3 worm cellular contexts compared by ENCODE assay signal in genomic region chrV:5426337-5426736, ce11.
TF ChIP-seq lines count a peak whose summit lies in the region.

No protein-coding gene starts in this region.

TF ChIP-seq in whole organism, L1 larva, 84 proteins besides CTCF, POLR2A, EP300 and RAD21:
- TF ChIP-seq mef-2 (tag; optimal IDR thresholded peaks at IDR 0.05; lab: Kevin White, UChicago) (no peak), nhr-28 (tag; optimal IDR thresholded peaks at IDR 0.05; lab: Kevin White, UChicago) (no peak), snpc-4 (tag; optimal IDR thresholded peaks at IDR 0.05; lab: Kevin White, UChicago) (no peak), efl-1 (optimal IDR thresholded peaks at IDR 0.05; lab: Kevin White, UChicago) (no peak), efl-1 (GFP tag; optimal IDR thresholded peaks at IDR 0.05 in 1 of 2; lab: Kevin White, UChicago) (peak in 1 of 2 experiments; percentile 49), F16B12.6 (tag; optimal IDR thresholded peaks at IDR 0.05; lab: Kevin White, UChicago) (no peak), swsn-7 (tag; optimal IDR thresholded peaks at IDR 0.05; lab: Kevin White, UChicago) (no peak), elt-2 (tag; optimal IDR thresholded peaks at IDR 0.05; lab: Kevin White, UChicago) (no peak), nhr-85 (tag; lab: Kevin White, UChicago) (peak; percentile 85), mep-1 (tag; optimal IDR thresholded peaks at IDR 0.05; lab: Kevin White, UChicago) (no peak), nhr-20 (tag; optimal IDR thresholded peaks at IDR 0.05; lab: Kevin White, UChicago) (no peak), nhr-71 (tag; optimal IDR thresholded peaks at IDR 0.05; lab: Kevin White, UChicago) (peak; percentile 15), lin-14 (GFP tag; optimal IDR thresholded peaks at IDR 0.05; lab: Kevin White, UChicago) (peak; percentile 37), dpl-1 (GFP tag; optimal IDR thresholded peaks at IDR 0.05; lab: Kevin White, UChicago) (no peak), mdl-1 (tag; optimal IDR thresholded peaks at IDR 0.05; lab: Kevin White, UChicago) (no peak), ets-5 (GFP tag; IDR thresholded peaks at IDR 0.05; lab: Robert Waterston, UW) (no peak)

TF ChIP-seq in whole organism, L2 larva, 48 proteins besides CTCF, POLR2A, EP300 and RAD21:
- TF ChIP-seq alr-1 (tag; optimal IDR thresholded peaks at IDR 0.05; lab: Kevin White, UChicago) (no peak), nhr-23 (tag; optimal IDR thresholded peaks at IDR 0.05; lab: Kevin White, UChicago) (peak; percentile 65), ceh-16 (tag; optimal IDR thresholded peaks at IDR 0.05; lab: Kevin White, UChicago) (peak; percentile 72), sma-9 (GFP tag; optimal IDR thresholded peaks at IDR 0.05; lab: Kevin White, UChicago) (peak; percentile 67), sma-9 (tag; optimal IDR thresholded peaks at IDR 0.05; lab: Kevin White, UChicago) (no peak), nhr-25 (tag; optimal IDR thresholded peaks at IDR 0.05; lab: Kevin White, UChicago) (peak; percentile 28), nhr-237 (tag; optimal IDR thresholded peaks at IDR 0.05; lab: Kevin White, UChicago) (no peak), elt-1 (tag; optimal IDR thresholded peaks at IDR 0.05; lab: Kevin White, UChicago) (peak; percentile 86), elt-3 (tag; optimal IDR thresholded peaks at IDR 0.05; lab: Kevin White, UChicago) (no peak)

TF ChIP-seq in whole organism, L3 larva, 47 proteins besides CTCF, POLR2A, EP300 and RAD21:
- no peak for TF ChIP-seq nhr-43 (tag; optimal IDR thresholded peaks at IDR 0.05; lab: Kevin White, UChicago; ENCODE audit: poor library complexity, severe bottlenecking)
- no peak for TF ChIP-seq nhr-237 (tag; optimal IDR thresholded peaks at IDR 0.05; lab: Kevin White, UChicago)
- TF ChIP-seq nhr-25 (tag; optimal IDR thresholded peaks at IDR 0.05; lab: Kevin White, UChicago): no peak
- TF ChIP-seq elt-1 (tag; optimal IDR thresholded peaks at IDR 0.05; lab: Kevin White, UChicago): peak; percentile 97
- no peak for TF ChIP-seq unc-62 (GFP tag; optimal IDR thresholded peaks at IDR 0.05; lab: Kevin White, UChicago)
